Fruit fly (Drosophila melanogaster) whole organism, prepupa: ENCODE data around the gene Ir67a.

ENCODE experiments used
- Blimp-1 ChIP-seq: fragments of 200-800 bp; sonication (Bioruptor generic); optimal IDR thresholded peaks from 3 replicates; lab custom pipeline; 2017; ENCODE audit warnings: missing biosample characterization, missing genetic modification characterization, mild to moderate bottlenecking, moderate library complexity, missing genetic modification reagents
- CG11294 ChIP-seq: fragments of 200-800 bp; sonication (Bioruptor generic); IDR thresholded peaks from 2 replicates; pipeline ENCODE4 v1.3.6; 2022; ENCODE audit warnings: missing biosample characterization, missing genetic modification characterization
- CG11762 ChIP-seq: fragments of 200-800 bp; sonication (Bioruptor generic); optimal IDR thresholded peaks from 3 replicates; lab custom pipeline; 2016; ENCODE audit warnings: missing biosample characterization, missing genetic modification characterization; ENCODE audit not compliant: insufficient read depth
- CG16779 ChIP-seq: fragments of 200-800 bp; sonication (Bioruptor generic); optimal IDR thresholded peaks from 3 replicates; lab custom pipeline; 2017; ENCODE audit warnings: missing biosample characterization, mild to moderate bottlenecking, missing genetic modification characterization
- CG3032 ChIP-seq: fragments of 200-800 bp; optimal IDR thresholded peaks from 2 replicates; lab custom pipeline; 2019; ENCODE audit warnings: missing biosample characterization, mild to moderate bottlenecking, missing genetic modification characterization, moderate library complexity
- CG32006 ChIP-seq: fragments of 200-800 bp; sonication (Bioruptor generic); optimal IDR thresholded peaks from 3 replicates; lab custom pipeline; 2017; ENCODE audit warnings: missing biosample characterization, mild to moderate bottlenecking, missing genetic modification characterization
- CG34406 ChIP-seq: fragments of 200-800 bp; sonication (Bioruptor generic); optimal IDR thresholded peaks from 3 replicates; lab custom pipeline; 2016; ENCODE audit warnings: missing biosample characterization, missing genetic modification characterization
- CG4318 ChIP-seq: fragments of 200-800 bp; sonication (Bioruptor generic); optimal IDR thresholded peaks from 3 replicates; lab custom pipeline; 2017; ENCODE audit warnings: missing biosample characterization, mild to moderate bottlenecking, missing genetic modification characterization
- CG6163 ChIP-seq: fragments of 200-800 bp; sonication (Bioruptor generic); IDR thresholded peaks from 3 replicates; pipeline ENCODE4 v1.3.6; 2022; ENCODE audit warnings: missing biosample characterization, missing genetic modification characterization
- CG6854 ChIP-seq: fragments of 200-800 bp; sonication (Bioruptor generic); optimal IDR thresholded peaks from 2 replicates; lab custom pipeline; 2017; ENCODE audit warnings: missing biosample characterization, mild to moderate bottlenecking, missing genetic modification characterization
- CG7368 ChIP-seq: fragments of 200-800 bp; sonication (Bioruptor generic); optimal IDR thresholded peaks from 3 replicates; lab custom pipeline; 2016; ENCODE audit warnings: missing biosample characterization, missing genetic modification characterization
- CG8119 ChIP-seq: fragments of 200-800 bp; sonication (Bioruptor generic); IDR thresholded peaks from 3 replicates; pipeline ENCODE4 v1.3.6; 2022; ENCODE audit warnings: missing biosample characterization, missing genetic modification characterization
- CG8319 ChIP-seq: fragments of 200-800 bp; sonication (Bioruptor generic); optimal IDR thresholded peaks from 3 replicates; lab custom pipeline; 2016; ENCODE audit warnings: missing biosample characterization, missing genetic modification characterization
- Eip75B ChIP-seq: fragments of 200-800 bp; sonication (Bioruptor generic); optimal IDR thresholded peaks from 3 replicates; lab custom pipeline; 2016; ENCODE audit warnings: missing biosample characterization, missing genetic modification characterization
- Eip78C ChIP-seq: fragments of 200-800 bp; sonication (Bioruptor generic); peaks from one replicate; lab custom pipeline; 2016; ENCODE audit warnings: missing biosample characterization, missing genetic modification characterization
- Eip93F ChIP-seq: fragments of 200-800 bp; sonication (Bioruptor generic); optimal IDR thresholded peaks from 2 replicates; lab custom pipeline; 2016; ENCODE audit warnings: missing biosample characterization, mild to moderate bottlenecking, missing genetic modification characterization
- Ets21C ChIP-seq: fragments of 200-800 bp; sonication (Bioruptor generic); optimal IDR thresholded peaks from 3 replicates; lab custom pipeline; 2016; ENCODE audit warnings: missing biosample characterization, missing genetic modification characterization
- Gug ChIP-seq: fragments of 200-800 bp; sonication (Bioruptor generic); IDR thresholded peaks from 2 replicates; pipeline ENCODE4 v1.3.6; 2022; ENCODE audit warnings: missing biosample characterization, missing genetic modification characterization
- Hr39 ChIP-seq: fragments of 200-800 bp; sonication (Bioruptor generic); optimal IDR thresholded peaks from 2 replicates; lab custom pipeline; 2016; ENCODE audit warnings: missing biosample characterization, missing genetic modification characterization
- Hr4 ChIP-seq: fragments of 200-800 bp; sonication (Bioruptor generic); optimal IDR thresholded peaks from 3 replicates; lab custom pipeline; 2016; ENCODE audit warnings: missing biosample characterization, missing genetic modification characterization
- Lpt ChIP-seq: fragments of 200-800 bp; sonication (Bioruptor generic); optimal IDR thresholded peaks from 3 replicates; lab custom pipeline; 2016; ENCODE audit warnings: missing biosample characterization, missing genetic modification characterization
- Met ChIP-seq: fragments of 200-800 bp; sonication (Bioruptor generic); optimal IDR thresholded peaks from 3 replicates; lab custom pipeline; 2016; ENCODE audit warnings: missing biosample characterization, missing genetic modification characterization
- OdsH ChIP-seq: fragments of 200-800 bp; sonication (Bioruptor generic); optimal IDR thresholded peaks from 3 replicates; lab custom pipeline; 2016; ENCODE audit warnings: missing biosample characterization, missing genetic modification characterization
- Smox ChIP-seq: fragments of 200-800 bp; sonication (Bioruptor generic); optimal IDR thresholded peaks from 3 replicates; lab custom pipeline; 2016; ENCODE audit warnings: missing biosample characterization, missing genetic modification characterization
- Sox102F ChIP-seq: fragments of 200-800 bp; sonication (Bioruptor generic); optimal IDR thresholded peaks from 2 replicates; lab custom pipeline; 2016; ENCODE audit warnings: missing biosample characterization, mild to moderate bottlenecking, missing genetic modification characterization
- Sox14 ChIP-seq: fragments of 200-800 bp; sonication (Bioruptor generic); optimal IDR thresholded peaks from 3 replicates; lab custom pipeline; 2016; ENCODE audit warnings: missing biosample characterization, missing genetic modification characterization
- achi ChIP-seq: fragments of 200-800 bp; sonication (Bioruptor generic); optimal IDR thresholded peaks from 3 replicates; lab custom pipeline; 2016; ENCODE audit warnings: missing biosample characterization, missing genetic modification characterization
- esn ChIP-seq: fragments of 200-800 bp; sonication (Bioruptor generic); optimal IDR thresholded peaks from 2 replicates; lab custom pipeline; 2016; ENCODE audit warnings: missing biosample characterization, mild to moderate bottlenecking, missing genetic modification characterization, moderate library complexity
- fd59A ChIP-seq: fragments of 200-800 bp; sonication (Bioruptor generic); optimal IDR thresholded peaks from 2 replicates; lab custom pipeline; 2017; ENCODE audit warnings: missing biosample characterization, mild to moderate bottlenecking, missing genetic modification characterization, missing genetic modification reagents
- fkh ChIP-seq: fragments of 200-800 bp; sonication (Bioruptor generic); optimal IDR thresholded peaks from 3 replicates; lab custom pipeline; 2017; ENCODE audit warnings: missing biosample characterization, mild to moderate bottlenecking, missing genetic modification characterization, moderate library complexity
- lz ChIP-seq: fragments of 200-800 bp; sonication (Bioruptor generic); optimal IDR thresholded peaks from 3 replicates; lab custom pipeline; 2016; ENCODE audit warnings: missing biosample characterization, missing genetic modification characterization
- net ChIP-seq: fragments of 200-800 bp; sonication (Bioruptor generic); optimal IDR thresholded peaks from 3 replicates; lab custom pipeline; 2016; ENCODE audit warnings: missing biosample characterization, missing genetic modification characterization
- pdm3 ChIP-seq: fragments of 200-800 bp; sonication (Bioruptor generic); optimal IDR thresholded peaks from 3 replicates; lab custom pipeline; 2016; ENCODE audit warnings: missing biosample characterization, missing genetic modification characterization
- salr ChIP-seq, 2 experiments: fragments of 200-800 bp; sonication (Bioruptor generic); optimal IDR thresholded peaks; 3 replicates each; lab custom pipeline; 2016 to 2018; ENCODE audit warnings: missing biosample characterization in 2 of 2, missing genetic modification characterization in 2 of 2, mild to moderate bottlenecking in 1 of 2
- ss ChIP-seq, 2 experiments: fragments of 200-800 bp; sonication (Bioruptor generic); optimal IDR thresholded peaks; 2 replicates in 1 of 2; 3 replicates in 1 of 2; lab custom pipeline; 2017 to 2018; ENCODE audit warnings: mild to moderate bottlenecking in 2 of 2, missing biosample characterization in 2 of 2, missing genetic modification characterization in 2 of 2, moderate library complexity in 1 of 2
- topi ChIP-seq: fragments of 200-800 bp; sonication (Bioruptor generic); optimal IDR thresholded peaks from 3 replicates; lab custom pipeline; 2016; ENCODE audit warnings: missing biosample characterization, missing genetic modification characterization
- vri ChIP-seq: fragments of 200-800 bp; sonication (Bioruptor generic); optimal IDR thresholded peaks from 3 replicates; lab custom pipeline; 2016; ENCODE audit warnings: missing biosample characterization, mild to moderate bottlenecking, missing genetic modification characterization

The Ir67a gene

dm6 chr3L:9503552-9504317 is 40.1 kb downstream of the Ir67a start (continued):
- no peak for TF ChIP-seq CG8319 (GFP tag; lab: Kevin White, UChicago)
- peak; percentile 6 for TF ChIP-seq CG7368 (GFP tag; lab: Kevin White, UChicago)
- no peak for TF ChIP-seq Eip93F (GFP tag; lab: Kevin White, UChicago)
- no peak for TF ChIP-seq Sox14
- TF ChIP-seq CG34406: no peak
- TF ChIP-seq CG8119 (GFP tag; lab: Robert Waterston, UW): 0 out of 3 replicates have a peak, but pooled peaks have one; percentile 22
- 0 out of 2 replicates have a peak, but pooled peaks have one; percentile 49 for TF ChIP-seq Gug
- peak; percentile 23 for TF ChIP-seq net
- TF ChIP-seq lz (GFP tag; lab: Kevin White, UChicago): no peak
- TF ChIP-seq Hr4 (GFP tag; lab: Kevin White, UChicago): peak; percentile 35
- TF ChIP-seq CG11294 (GFP tag; lab: Robert Waterston, UW): no peak
- no peak for TF ChIP-seq CG3032
- TF ChIP-seq CG4318 (GFP tag; lab: Kevin White, UChicago): no peak
- no peak; the same call in 2 of the 3 replicates for TF ChIP-seq CG6163 (GFP tag; lab: Robert Waterston, UW)
- TF ChIP-seq CG16779: no peak
- no peak for TF ChIP-seq pdm3 (GFP tag; lab: Kevin White, UChicago)
- no peak for TF ChIP-seq CG6854
- TF ChIP-seq achi (GFP tag; lab: Kevin White, UChicago): no peak
- no peak for TF ChIP-seq Hr39 (GFP tag; lab: Kevin White, UChicago)
- TF ChIP-seq Ets21C (GFP tag; lab: Kevin White, UChicago): no peak
- no peak for TF ChIP-seq ss (GFP tag; optimal IDR thresholded peaks at IDR 0.05; lab: Kevin White, UChicago)
- peak; percentile 46 for TF ChIP-seq Lpt (GFP tag; lab: Kevin White, UChicago)
- TF ChIP-seq vri: no peak
- TF ChIP-seq CG11762 (GFP tag; lab: Kevin White, UChicago): no peak
- TF ChIP-seq Met (GFP tag; lab: Kevin White, UChicago): no peak
- no peak for TF ChIP-seq fd59A (GFP tag; lab: Kevin White, UChicago)
- peak; percentile 23 for TF ChIP-seq topi (GFP tag; lab: Kevin White, UChicago)
- peak; percentile 4 for TF ChIP-seq Eip75B (GFP tag; lab: Kevin White, UChicago)
- TF ChIP-seq salr (GFP tag; optimal IDR thresholded peaks at IDR 0.05; lab: Kevin White, UChicago): no peak

DNA sequence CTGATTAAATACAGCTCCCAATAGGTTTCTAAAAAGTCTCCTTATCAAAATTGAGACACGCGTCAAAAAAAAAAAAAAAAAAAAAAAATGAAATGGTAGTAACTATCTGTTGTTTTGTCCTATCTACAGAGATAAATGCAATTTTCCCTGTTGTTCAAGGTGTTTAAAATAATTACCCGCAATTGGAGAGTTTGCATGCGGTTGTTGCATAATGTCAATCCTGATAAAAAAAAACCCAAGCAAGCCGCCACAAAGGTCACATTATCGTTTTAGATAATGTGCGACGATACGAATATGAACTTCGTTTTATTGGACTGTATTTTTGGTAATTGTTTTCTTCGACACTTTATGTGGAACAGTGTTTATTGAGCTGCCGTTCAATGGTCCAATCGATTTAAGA is 40.9 kb downstream of the Ir67a start:
- TF ChIP-seq esn (GFP tag; lab: Kevin White, UChicago): no peak
- TF ChIP-seq vri: peak; percentile 39
- TF ChIP-seq CG32006 (GFP tag; lab: Kevin White, UChicago): no peak

DNA sequence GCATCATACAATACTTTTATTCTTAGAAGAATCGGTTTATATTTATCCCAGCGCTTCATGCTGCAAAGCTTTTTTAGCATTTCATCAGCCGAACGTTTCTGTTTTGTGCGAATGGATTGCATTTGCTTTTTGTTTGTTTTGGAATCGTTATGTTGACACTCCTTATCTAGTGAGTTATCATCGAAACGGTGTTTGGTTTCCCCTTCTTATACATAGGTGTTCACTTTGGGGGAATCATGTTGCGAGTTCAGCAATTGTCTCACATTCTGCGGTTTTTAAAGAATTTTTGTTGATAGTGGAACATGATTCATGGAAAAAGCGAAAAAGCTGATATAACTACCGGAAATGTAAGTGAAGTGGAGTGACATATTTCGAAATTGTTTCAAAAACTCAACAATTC is 41.5 kb downstream of the Ir67a start:
- TF ChIP-seq pdm3 (GFP tag; lab: Kevin White, UChicago) (no peak), CG6854 (no peak), Sox102F (GFP tag; lab: Kevin White, UChicago) (no peak), fkh (GFP tag; lab: Kevin White, UChicago) (peak; percentile 39), OdsH (no peak)

- TF ChIP-seq Smox (GFP tag; lab: Kevin White, UChicago): no peak
- no peak for TF ChIP-seq fkh (GFP tag; lab: Kevin White, UChicago)
- no peak for TF ChIP-seq CG8319 (GFP tag; lab: Kevin White, UChicago)
- TF ChIP-seq OdsH: no peak
- peak; percentile 23 for TF ChIP-seq Eip78C (GFP tag; lab: Kevin White, UChicago)
- no peak for TF ChIP-seq CG8119 (GFP tag; lab: Robert Waterston, UW)
- no peak for TF ChIP-seq Ets21C (GFP tag; lab: Kevin White, UChicago)
- no peak for TF ChIP-seq Blimp-1 (GFP tag; lab: Kevin White, UChicago)
Observed at dm6 chr3L:9501298-9501697, 42.5 kb downstream of the Ir67a start.
